Worm (Caenorhabditis elegans) whole organism, L1 larva: Measurements from ENCODE around the gene mpz-1.

Source experiments
- C16A3.4 ChIP-seq: fragments of 150-350 bp; optimal IDR thresholded peaks from 2 replicates; lab custom pipeline; 2014; ENCODE audit warnings: missing biosample characterization, missing genetic modification characterization
- F16B12.6 ChIP-seq: fragments of 150-350 bp; optimal IDR thresholded peaks from 2 replicates; lab custom pipeline; 2014; ENCODE audit warnings: missing biosample characterization, missing genetic modification characterization
- Y116A8C.19 ChIP-seq: sonication (generic microtip); optimal IDR thresholded peaks from 2 replicates; lab custom pipeline; 2016; ENCODE audit warnings: missing compliant biosample characterization, missing genetic modification characterization, borderline replicate concordance
- aha-1 ChIP-seq: fragments of 150-350 bp; optimal IDR thresholded peaks from 2 replicates; lab custom pipeline; 2014; ENCODE audit warnings: missing biosample characterization, missing genetic modification characterization
- blmp-1 ChIP-seq: fragments of 150-350 bp; optimal IDR thresholded peaks from 2 replicates; lab custom pipeline; 2014; ENCODE audit warnings: missing biosample characterization, missing genetic modification characterization
- ceh-8 ChIP-seq: fragments of 200-800 bp; sonication (Bioruptor generic); optimal IDR thresholded peaks from 2 replicates; lab custom pipeline; 2018; ENCODE audit warnings: mild to moderate bottlenecking, missing genetic modification characterization, moderate library complexity, missing compliant biosample characterization
- ceh-82 ChIP-seq, 3 experiments: fragments of 150-350 bp in 1 of 3; sonication (generic microtip) in 2 of 3; optimal IDR thresholded peaks; 2 replicates each; lab custom pipeline; 2014 to 2017; ENCODE audit warnings: missing biosample characterization in 3 of 3, missing genetic modification characterization in 3 of 3
- ceh-88 ChIP-seq: fragments of 200-800 bp; sonication (Bioruptor generic); IDR thresholded peaks from 2 replicates; pipeline ENCODE4 v1.3.6; 2022; ENCODE audit warnings: missing genetic modification characterization, missing compliant biosample characterization
- ces-1 ChIP-seq: fragments of 150-350 bp; optimal IDR thresholded peaks from 2 replicates; lab custom pipeline; 2014; ENCODE audit warnings: missing biosample characterization, missing genetic modification reagents, missing genetic modification characterization
- dpl-1 ChIP-seq, 3 experiments: fragments of 150-350 bp in 2 of 3; sonication (generic microtip) in 1 of 3; optimal IDR thresholded peaks; 2 replicates each; lab custom pipeline; 2014 to 2017; ENCODE audit warnings: missing biosample characterization in 3 of 3, missing genetic modification characterization in 3 of 3, missing genetic modification reagents in 3 of 3
- dsc-1 ChIP-seq: sonication (generic microtip); optimal IDR thresholded peaks from 2 replicates; lab custom pipeline; 2016; ENCODE audit warnings: mild to moderate bottlenecking, missing genetic modification characterization, missing compliant biosample characterization
- egl-13 ChIP-seq: sonication (generic microtip); optimal IDR thresholded peaks from 2 replicates; lab custom pipeline; 2016; ENCODE audit warnings: missing genotype, missing genetic modification reagents, missing genetic modification characterization, missing compliant biosample characterization
- elt-2 ChIP-seq: sonication (generic microtip); optimal IDR thresholded peaks from 2 replicates; lab custom pipeline; 2016; ENCODE audit warnings: missing genetic modification characterization, mild to moderate bottlenecking, inconsistent platforms, missing compliant biosample characterization, missing genetic modification reagents
- elt-3 ChIP-seq, 6 experiments: fragments of 150-350 bp in 1 of 6; sonication (generic microtip); optimal IDR thresholded peaks; 2 replicates each; lab custom pipeline; 2017 to 2018; ENCODE audit warnings: missing biosample characterization in 6 of 6, missing genetic modification characterization in 6 of 6, inconsistent platforms in 1 of 6
- fkh-8 ChIP-seq: sonication (generic microtip); optimal IDR thresholded peaks from 2 replicates; lab custom pipeline; 2016; ENCODE audit warnings: mild to moderate bottlenecking, missing genetic modification characterization, missing compliant biosample characterization
- fos-1 ChIP-seq: fragments of 150-350 bp; optimal IDR thresholded peaks from 2 replicates; lab custom pipeline; 2014; ENCODE audit warnings: missing biosample characterization, missing genetic modification characterization
- irx-1 ChIP-seq: sonication (generic microtip); optimal IDR thresholded peaks from 2 replicates; lab custom pipeline; 2016; ENCODE audit warnings: missing genetic modification characterization, missing compliant biosample characterization
- jun-1 ChIP-seq: fragments of 150-350 bp; optimal IDR thresholded peaks from 2 replicates; lab custom pipeline; 2014; ENCODE audit warnings: missing biosample characterization, missing genetic modification reagents, missing genetic modification characterization
- lin-15B ChIP-seq: fragments of 150-350 bp; sonication (generic microtip); optimal IDR thresholded peaks from 3 replicates; lab custom pipeline; 2014; ENCODE audit warnings: missing biosample characterization, missing genetic modification characterization
- lin-35 ChIP-seq, 2 experiments: fragments of 150-350 bp; optimal IDR thresholded peaks; 2 replicates each; lab custom pipeline; 2014; ENCODE audit warnings: missing biosample characterization in 2 of 2, missing genetic modification characterization in 2 of 2, missing genetic modification reagents in 2 of 2
- lin-39 ChIP-seq: fragments of 150-350 bp; optimal IDR thresholded peaks from 2 replicates; lab custom pipeline; 2014; ENCODE audit warnings: missing biosample characterization, missing genetic modification reagents, missing genetic modification characterization
- lir-3 ChIP-seq: sonication (generic microtip); optimal IDR thresholded peaks from 2 replicates; lab custom pipeline; 2016; ENCODE audit warnings: mild to moderate bottlenecking, missing genetic modification characterization, moderate library complexity, missing compliant biosample characterization; ENCODE audit not compliant: poor library complexity
- lsy-2 ChIP-seq, 2 experiments: fragments of 150-350 bp; optimal IDR thresholded peaks; 2 replicates each; lab custom pipeline; 2014; ENCODE audit warnings: missing biosample characterization in 2 of 2, missing genetic modification characterization in 2 of 2
- mab-9 ChIP-seq: fragments of 200-800 bp; sonication (Bioruptor generic); IDR thresholded peaks from 2 replicates; pipeline ENCODE4 v1.3.6; 2022; ENCODE audit warnings: missing genetic modification reagents, missing genetic modification characterization, missing compliant biosample characterization
- mdl-1 ChIP-seq, 2 experiments: fragments of 150-350 bp; optimal IDR thresholded peaks; 2 replicates each; lab custom pipeline; 2014 to 2017; ENCODE audit warnings: missing biosample characterization in 2 of 2, missing genetic modification characterization in 2 of 2, inconsistent platforms in 1 of 2
- mef-2 ChIP-seq: fragments of 150-350 bp; optimal IDR thresholded peaks from 2 replicates; lab custom pipeline; 2014; ENCODE audit warnings: missing biosample characterization, missing genetic modification characterization
- mep-1 ChIP-seq: fragments of 150-350 bp; optimal IDR thresholded peaks from 2 replicates; lab custom pipeline; 2014; ENCODE audit warnings: missing biosample characterization, missing genetic modification characterization
- nhr-20 ChIP-seq: sonication (generic microtip); optimal IDR thresholded peaks from 2 replicates; lab custom pipeline; 2016; ENCODE audit warnings: mild to moderate bottlenecking, missing genetic modification characterization, missing compliant biosample characterization
- nhr-71 ChIP-seq: sonication (generic microtip); optimal IDR thresholded peaks from 2 replicates; lab custom pipeline; 2016; ENCODE audit warnings: mild to moderate bottlenecking, missing genetic modification characterization, moderate library complexity, missing compliant biosample characterization
- nhr-76 ChIP-seq: sonication (generic microtip); optimal IDR thresholded peaks from 2 replicates; lab custom pipeline; 2017; ENCODE audit warnings: missing biosample characterization, missing genetic modification characterization
- nhr-77 ChIP-seq: fragments of 150-350 bp; optimal IDR thresholded peaks from 2 replicates; lab custom pipeline; 2014; ENCODE audit warnings: missing biosample characterization, missing genetic modification characterization
- nhr-84 ChIP-seq: sonication (generic microtip); optimal IDR thresholded peaks from 2 replicates; lab custom pipeline; 2017; ENCODE audit warnings: missing biosample characterization, missing genetic modification characterization
- nhr-85 ChIP-seq: sonication (generic microtip); peaks from one replicate; lab custom pipeline; 2016; ENCODE audit warnings: missing genetic modification characterization, inconsistent platforms, missing compliant biosample characterization
- nhr-90 ChIP-seq: sonication (generic microtip); optimal IDR thresholded peaks from 2 replicates; lab custom pipeline; 2016; ENCODE audit warnings: mild to moderate bottlenecking, missing genetic modification characterization, missing compliant biosample characterization; ENCODE audit not compliant: poor library complexity
- skn-1 ChIP-seq: fragments of 150-350 bp; optimal IDR thresholded peaks from 2 replicates; lab custom pipeline; 2014; ENCODE audit warnings: missing biosample characterization, missing genetic modification characterization
- snpc-4 ChIP-seq: fragments of 150-350 bp; optimal IDR thresholded peaks from 2 replicates; lab custom pipeline; 2014; ENCODE audit warnings: missing biosample characterization, missing genetic modification characterization
- snu-23 ChIP-seq: sonication (generic microtip); optimal IDR thresholded peaks from 2 replicates; lab custom pipeline; 2016; ENCODE audit warnings: missing genetic modification characterization, missing compliant biosample characterization
- sup-37 ChIP-seq: fragments of 200-800 bp; sonication (Bioruptor generic); optimal IDR thresholded peaks from 2 replicates; lab custom pipeline; 2018; ENCODE audit warnings: mild to moderate bottlenecking, missing genetic modification characterization, missing compliant biosample characterization
- swsn-7 ChIP-seq: sonication (generic microtip); optimal IDR thresholded peaks from 2 replicates; lab custom pipeline; 2016; ENCODE audit warnings: missing genetic modification characterization, missing compliant biosample characterization
- tlp-1 ChIP-seq: fragments of 150-350 bp; optimal IDR thresholded peaks from 2 replicates; lab custom pipeline; 2014; ENCODE audit warnings: missing biosample characterization, missing genetic modification characterization
- unc-130 ChIP-seq: fragments of 150-350 bp; optimal IDR thresholded peaks from 2 replicates; lab custom pipeline; 2017; ENCODE audit warnings: missing biosample characterization, missing genetic modification characterization, inconsistent platforms
- unc-98 ChIP-seq: fragments of 200-800 bp; sonication (Bioruptor generic); IDR thresholded peaks from 2 replicates; pipeline ENCODE4 v1.3.6; 2022; ENCODE audit warnings: missing genetic modification characterization, missing compliant biosample characterization
- vab-15 ChIP-seq: sonication (generic microtip); optimal IDR thresholded peaks from 2 replicates; lab custom pipeline; 2017; ENCODE audit warnings: missing genotype, mild to moderate bottlenecking, missing genetic modification characterization, missing compliant biosample characterization
- xbp-1 ChIP-seq: sonication (generic microtip); optimal IDR thresholded peaks from 2 replicates; lab custom pipeline; 2016; ENCODE audit warnings: missing genetic modification characterization, missing compliant biosample characterization
- zag-1 ChIP-seq: fragments of 150-350 bp; optimal IDR thresholded peaks from 2 replicates; lab custom pipeline; 2014; ENCODE audit warnings: missing biosample characterization, missing genetic modification characterization
- ztf-11 ChIP-seq, 2 experiments: sonication (generic microtip); optimal IDR thresholded peaks; 2 replicates each; lab custom pipeline; 2016 to 2017; ENCODE audit warnings: missing genetic modification characterization in 2 of 2, missing biosample characterization in 1 of 2, missing compliant biosample characterization in 1 of 2

mpz-1 gene

ce11 chrII:10792611-10793010 lies 14.7 kb upstream of the mpz-1 start:
- TF ChIP-seq lin-39 (tag; lab: Kevin White, UChicago) (no peak), lin-15B (no peak), mep-1 (tag; lab: Kevin White, UChicago) (no peak), lin-35 (GFP tag; optimal IDR thresholded peaks at IDR 0.05; lab: Kevin White, UChicago) (no peak)
- TF ChIP-seq, all 84 proteins: peak for 0

ce11 chrII:10787240-10787639 lies 9.3 kb upstream of the mpz-1 start, which contains the start of gene tag-209:
tag-209 (plus strand) TSS chrII:10787312.
- no peak for TF ChIP-seq mef-2
- TF ChIP-seq nhr-90 (tag; lab: Kevin White, UChicago): no peak
- TF ChIP-seq elt-2 (tag; lab: Kevin White, UChicago): no peak
- TF ChIP-seq ces-1 (GFP tag; lab: Kevin White, UChicago): no peak

ce11 chrII:10784780-10785463 lies 7.0 kb upstream of the mpz-1 start, which contains the start of gene cdl-1:
cdl-1 (plus strand) TSS chrII:10785452.
- TF ChIP-seq mep-1 (tag; lab: Kevin White, UChicago) (peak; percentile 81), vab-15 (tag; lab: Kevin White, UChicago) (peak; percentile 5), Y116A8C.19 (tag; lab: Kevin White, UChicago) (no peak), irx-1 (tag; lab: Kevin White, UChicago) (peak; percentile 7), lir-3 (tag; lab: Kevin White, UChicago) (peak; percentile 49), tlp-1 (tag; lab: Kevin White, UChicago) (no peak), snu-23 (peak; percentile 75), mdl-1 (tag; optimal IDR thresholded peaks at IDR 0.05; lab: Kevin White, UChicago) (peak in 1 of 2 experiments; percentile 59), mab-9 (GFP tag; lab: Robert Waterston, UW) (0 out of 2 replicates have a peak, but pooled peaks have one; percentile 21), zag-1 (tag; lab: Kevin White, UChicago) (no peak), elt-3 (tag; optimal IDR thresholded peaks at IDR 0.05; lab: Kevin White, UChicago) (peak in 3 of 6 experiments; percentile 15 to 83 (median 47)), nhr-71 (tag; lab: Kevin White, UChicago) (peak; percentile 74), unc-98 (GFP tag; lab: Robert Waterston, UW) (no peak), fos-1 (peak; percentile 53), lsy-2 (tag; optimal IDR thresholded peaks at IDR 0.05; lab: Kevin White, UChicago) (peak; percentile 76 to 90), sup-37 (GFP tag; lab: Kevin White, UChicago) (no peak), ceh-82 (tag; optimal IDR thresholded peaks at IDR 0.05; lab: Kevin White, UChicago) (peak in 2 of 3 experiments; percentile 24 to 40), dsc-1 (peak; percentile 37), jun-1 (tag; lab: Kevin White, UChicago) (peak; percentile 4), skn-1 (tag; lab: Kevin White, UChicago) (peak; percentile 44), aha-1 (tag; lab: Kevin White, UChicago) (no peak), xbp-1 (peak; percentile 52), egl-13 (tag; lab: Kevin White, UChicago) (peak; percentile 17), snpc-4 (tag; lab: Kevin White, UChicago) (peak; percentile 45), nhr-84 (tag; lab: Kevin White, UChicago) (peak; percentile 7), dpl-1 (GFP tag; optimal IDR thresholded peaks at IDR 0.05; lab: Kevin White, UChicago) (peak; percentile 95 to 98 (median 98)), C16A3.4 (tag; lab: Kevin White, UChicago) (peak; percentile 83), ceh-88 (GFP tag; lab: Robert Waterston, UW) (0 out of 2 replicates have a peak, but pooled peaks have one; percentile 25), F16B12.6 (tag; lab: Kevin White, UChicago) (peak; percentile 93), ztf-11 (tag; optimal IDR thresholded peaks at IDR 0.05; lab: Kevin White, UChicago) (peak in 1 of 2 experiments; percentile 65), lin-15B (peak; percentile 68), fkh-8 (tag; lab: Kevin White, UChicago) (peak; percentile 26), mef-2 (no peak), lin-35 (GFP tag; optimal IDR thresholded peaks at IDR 0.05; lab: Kevin White, UChicago) (peak; percentile 94 to 99), blmp-1 (peak; percentile 66), ceh-8 (no peak), elt-2 (tag; lab: Kevin White, UChicago) (peak; percentile 47), nhr-77 (peak; percentile 17), nhr-85 (peak; percentile 78), nhr-20 (peak; percentile 67), nhr-76 (tag; lab: Kevin White, UChicago) (no peak), unc-130 (tag; lab: Kevin White, UChicago) (peak; percentile 90), swsn-7 (tag; lab: Kevin White, UChicago) (peak; percentile 53)
